Fruit fly (Drosophila melanogaster) whole organism, embryonic: ENCODE data around the gene CkIIalpha-i3.

Source experiments
- Abd-B ChIP-seq: fragments of 200-800 bp; sonication (Bioruptor generic); optimal IDR thresholded peaks from 2 replicates; lab custom pipeline; 2018; ENCODE audit warnings: missing biosample characterization, mild to moderate bottlenecking, missing genetic modification characterization, moderate library complexity
- Awh ChIP-seq: fragments of 200-800 bp; sonication (Bioruptor generic); IDR thresholded peaks from 2 replicates; pipeline ENCODE4, ENCODE4 v1.3.6; 2022; ENCODE audit warnings: missing biosample characterization, missing genetic modification characterization
- Bgb ChIP-seq: fragments of 200-800 bp; sonication (Bioruptor generic); IDR thresholded peaks from 2 replicates; pipeline ENCODE4 v1.3.6; 2022; ENCODE audit warnings: missing biosample characterization, missing genetic modification characterization; ENCODE audit not compliant: partially characterized antibody
- C15 ChIP-seq: fragments of 200-800 bp; sonication (Bioruptor generic); IDR thresholded peaks from 3 replicates; pipeline ENCODE4 v1.3.6; 2022; ENCODE audit warnings: missing biosample characterization, missing genetic modification characterization
- CG11247 ChIP-seq: fragments of 200-800 bp; sonication (Bioruptor generic); IDR thresholded peaks from 2 replicates; pipeline ENCODE4 v1.3.6; 2022; ENCODE audit warnings: missing biosample characterization, missing genetic modification characterization
- CG13775 ChIP-seq: fragments of 200-800 bp; sonication (Bioruptor generic); optimal IDR thresholded peaks from 3 replicates; lab custom pipeline; 2017; ENCODE audit warnings: missing biosample characterization, mild to moderate bottlenecking, missing genetic modification characterization
- CG15514 ChIP-seq: fragments of 200-800 bp; sonication (Bioruptor generic); optimal IDR thresholded peaks from 3 replicates; lab custom pipeline; 2017; ENCODE audit warnings: missing biosample characterization, missing genetic modification characterization, mild to moderate bottlenecking, moderate library complexity, missing genetic modification reagents
- CG2120 ChIP-seq: fragments of 200-800 bp; sonication (Bioruptor generic); optimal IDR thresholded peaks from 3 replicates; lab custom pipeline; 2016; ENCODE audit warnings: missing biosample characterization, missing genetic modification characterization
- CG2875 ChIP-seq: fragments of 200-800 bp; sonication (Bioruptor generic); optimal IDR thresholded peaks from 2 replicates; lab custom pipeline; 2017; ENCODE audit warnings: missing biosample characterization, mild to moderate bottlenecking, missing genetic modification characterization, missing genetic modification reagents
- CG3065 ChIP-seq: fragments of 200-800 bp; sonication (Bioruptor generic); optimal IDR thresholded peaks from 2 replicates; lab custom pipeline; 2016; ENCODE audit warnings: missing biosample characterization, missing genetic modification characterization
- CG32532 ChIP-seq: fragments of 200-800 bp; sonication (Bioruptor generic); IDR thresholded peaks from 2 replicates; pipeline ENCODE4 v1.3.6; 2022; ENCODE audit warnings: missing biosample characterization, missing genetic modification characterization
- CG34224 ChIP-seq: fragments of 200-800 bp; sonication (Bioruptor generic); IDR thresholded peaks from 3 replicates; pipeline ENCODE4 v1.3.6; 2022; ENCODE audit warnings: missing biosample characterization, missing genetic modification characterization; ENCODE audit not compliant: partially characterized antibody
- CG42726 ChIP-seq: fragments of 200-800 bp; sonication (Bioruptor generic); IDR thresholded peaks from 2 replicates; pipeline ENCODE4 v1.3.6; 2022; ENCODE audit warnings: missing biosample characterization, missing genetic modification characterization; ENCODE audit not compliant: partially characterized antibody
- CG4424 ChIP-seq: fragments of 200-800 bp; sonication (Bioruptor generic); optimal IDR thresholded peaks from 3 replicates; lab custom pipeline; 2016; ENCODE audit warnings: missing biosample characterization, missing genetic modification characterization
- CG4820 ChIP-seq: fragments of 200-800 bp; sonication (Bioruptor generic); optimal IDR thresholded peaks from 3 replicates; lab custom pipeline; 2016; ENCODE audit warnings: missing biosample characterization, missing genetic modification characterization
- CG6813 ChIP-seq: fragments of 200-800 bp; sonication (Bioruptor generic); optimal IDR thresholded peaks from 2 replicates; lab custom pipeline; 2017; ENCODE audit warnings: missing biosample characterization, missing genetic modification characterization, mild to moderate bottlenecking, moderate library complexity, missing genetic modification reagents
- CG8290 ChIP-seq, 3 experiments: fragments of 200-800 bp; sonication (Bioruptor generic); optimal IDR thresholded peaks; 2 replicates each; lab custom pipeline; 2016 to 2019; ENCODE audit warnings: missing biosample characterization in 3 of 3, missing genetic modification characterization in 3 of 3, mild to moderate bottlenecking in 2 of 3, moderate library complexity in 1 of 3
- Chrac-16 ChIP-seq: fragments of 200-800 bp; sonication (Bioruptor generic); optimal IDR thresholded peaks from 3 replicates; lab custom pipeline; 2016; ENCODE audit warnings: missing biosample characterization, missing genetic modification characterization
- Deaf1 ChIP-seq: fragments of 200-800 bp; optimal IDR thresholded peaks from 3 replicates; lab custom pipeline; 2019; ENCODE audit warnings: missing biosample characterization, mild to moderate bottlenecking, missing genetic modification characterization, moderate library complexity
- Ets97D ChIP-seq: fragments of 200-800 bp; sonication (Bioruptor generic); optimal IDR thresholded peaks from 3 replicates; lab custom pipeline; 2016; ENCODE audit warnings: missing biosample characterization, missing genetic modification characterization
- Fer1 ChIP-seq: fragments of 200-800 bp; sonication (Bioruptor generic); optimal IDR thresholded peaks from 2 replicates; lab custom pipeline; 2017; ENCODE audit warnings: missing biosample characterization, mild to moderate bottlenecking, missing genetic modification characterization
- HHEX ChIP-seq: fragments of 200-800 bp; sonication (Bioruptor generic); optimal IDR thresholded peaks from 3 replicates; lab custom pipeline; 2017; ENCODE audit warnings: missing biosample characterization, mild to moderate bottlenecking, missing genetic modification characterization, missing genetic modification reagents
- Hey ChIP-seq: fragments of 200-800 bp; sonication (Bioruptor generic); optimal IDR thresholded peaks from 3 replicates; lab custom pipeline; 2018; ENCODE audit warnings: missing biosample characterization, mild to moderate bottlenecking, missing genetic modification characterization
- MESR4 ChIP-seq: fragments of 200-800 bp; sonication (Bioruptor generic); optimal IDR thresholded peaks from 2 replicates; lab custom pipeline; 2018; ENCODE audit warnings: missing biosample characterization, mild to moderate bottlenecking, missing genetic modification characterization, moderate library complexity
- NK7.1 ChIP-seq: fragments of 200-800 bp; sonication (Bioruptor generic); optimal IDR thresholded peaks from 3 replicates; lab custom pipeline; 2016; ENCODE audit warnings: missing biosample characterization, missing genetic modification characterization
- Pdp1 ChIP-seq, 2 experiments: fragments of 200-800 bp; sonication (Bioruptor generic); optimal IDR thresholded peaks; 3 replicates each; lab custom pipeline; 2016; ENCODE audit warnings: missing biosample characterization in 2 of 2, missing genetic modification characterization in 2 of 2, mild to moderate bottlenecking in 1 of 2, moderate library complexity in 1 of 2
- Ptx1 ChIP-seq: fragments of 200-800 bp; sonication (Bioruptor generic); IDR thresholded peaks from 2 replicates; pipeline ENCODE4 v1.3.6; 2022; ENCODE audit warnings: missing biosample characterization, missing genetic modification characterization
- Scr ChIP-seq: fragments of 200-800 bp; sonication (Bioruptor generic); IDR thresholded peaks from 2 replicates; pipeline ENCODE4 v1.3.6; 2022; ENCODE audit warnings: missing biosample characterization, missing genetic modification characterization; ENCODE audit not compliant: partially characterized antibody
- Side ChIP-seq: fragments of 200-800 bp; sonication (Bioruptor generic); optimal IDR thresholded peaks from 2 replicates; lab custom pipeline; 2016; ENCODE audit warnings: missing biosample characterization, missing genetic modification characterization
- Sry-δ ChIP-seq: fragments of 200-800 bp; sonication (Bioruptor generic); optimal IDR thresholded peaks from 2 replicates; lab custom pipeline; 2016; ENCODE audit warnings: missing biosample characterization, missing genetic modification characterization
- Ssrp ChIP-seq: fragments of 200-800 bp; sonication (Bioruptor generic); optimal IDR thresholded peaks from 2 replicates; lab custom pipeline; 2018; ENCODE audit warnings: missing biosample characterization, mild to moderate bottlenecking, missing genetic modification characterization, moderate library complexity
- Trl ChIP-seq, 3 experiments: fragments of >200 bp in 2 of 3; fragments of 200-800 bp in 1 of 3; sonication (Bioruptor generic) in 1 of 3; optimal IDR thresholded peaks; 2 replicates in 1 of 3; 3 replicates in 2 of 3; lab custom pipeline; 2016 to 2017; ENCODE audit warnings: missing biosample characterization in 1 of 3, missing genetic modification characterization in 1 of 3
- bsh ChIP-seq, 2 experiments: fragments of 200-800 bp; sonication (Bioruptor generic); optimal IDR thresholded peaks; 2 replicates each; lab custom pipeline; 2017 to 2018; ENCODE audit warnings: mild to moderate bottlenecking in 2 of 2, missing biosample characterization in 2 of 2, missing genetic modification characterization in 2 of 2, moderate library complexity in 1 of 2
- chif ChIP-seq, 2 experiments: fragments of 200-800 bp; sonication (Bioruptor generic); optimal IDR thresholded peaks; 3 replicates each; lab custom pipeline; 2016; ENCODE audit warnings: missing biosample characterization in 2 of 2, missing genetic modification characterization in 2 of 2
- chinmo ChIP-seq: fragments of 200-800 bp; sonication (Bioruptor generic); IDR thresholded peaks from 4 replicates; pipeline ENCODE4 v1.3.6; 2022; ENCODE audit warnings: missing biosample characterization, missing genetic modification characterization; ENCODE audit not compliant: partially characterized antibody
- ci ChIP-seq: fragments of 200-800 bp; sonication (Bioruptor generic); IDR thresholded peaks from 3 replicates; pipeline ENCODE4 v1.3.6; 2022; ENCODE audit warnings: missing biosample characterization, missing genetic modification characterization
- croc ChIP-seq: fragments of 200-800 bp; sonication (Bioruptor generic); conservative IDR thresholded peaks from 3 replicates; pipeline ENCODE4 v1.3.6; 2022; ENCODE audit warnings: missing biosample characterization, missing genetic modification characterization
- dati ChIP-seq: fragments of 200-800 bp; sonication (Bioruptor generic); IDR thresholded peaks from 2 replicates; pipeline ENCODE4 v1.3.6; 2022; ENCODE audit warnings: missing biosample characterization, missing genetic modification characterization
- dmrt11E ChIP-seq: fragments of 200-800 bp; sonication (Bioruptor generic); optimal IDR thresholded peaks from 3 replicates; lab custom pipeline; 2018; ENCODE audit warnings: missing biosample characterization, mild to moderate bottlenecking, missing genetic modification characterization, moderate library complexity
- exex ChIP-seq: fragments of 200-800 bp; sonication (Bioruptor generic); optimal IDR thresholded peaks from 4 replicates; lab custom pipeline; 2018; ENCODE audit warnings: missing biosample characterization, mild to moderate bottlenecking, missing genetic modification characterization, moderate library complexity
- fd96Cb ChIP-seq: fragments of 200-800 bp; sonication (Bioruptor generic); optimal IDR thresholded peaks from 2 replicates; lab custom pipeline; 2018; ENCODE audit warnings: missing biosample characterization, mild to moderate bottlenecking, missing genetic modification characterization, moderate library complexity
- gro ChIP-seq: fragments of 200-800 bp; sonication (Bioruptor generic); optimal IDR thresholded peaks from 2 replicates; lab custom pipeline; 2016; ENCODE audit warnings: missing biosample characterization, missing genetic modification characterization
- nom ChIP-seq: fragments of 200-800 bp; sonication (Bioruptor generic); optimal IDR thresholded peaks from 2 replicates; lab custom pipeline; 2017; ENCODE audit warnings: missing biosample characterization, missing genetic modification characterization, mild to moderate bottlenecking, moderate library complexity, missing genetic modification reagents
- so ChIP-seq: fragments of 200-800 bp; sonication (Bioruptor generic); IDR thresholded peaks from 3 replicates; pipeline ENCODE4 v1.3.6; 2022; ENCODE audit warnings: missing biosample characterization, missing genetic modification characterization
- sqz ChIP-seq: fragments of 200-800 bp; sonication (Bioruptor generic); optimal IDR thresholded peaks from 3 replicates; lab custom pipeline; 2018; ENCODE audit warnings: missing biosample characterization, mild to moderate bottlenecking, missing genetic modification characterization
- tgo ChIP-seq: fragments of 200-800 bp; sonication (Bioruptor generic); IDR thresholded peaks from 3 replicates; pipeline ENCODE4 v1.3.6; 2022; ENCODE audit warnings: missing biosample characterization, missing genetic modification characterization
- tin ChIP-seq: fragments of 200-800 bp; sonication (Bioruptor generic); optimal IDR thresholded peaks from 3 replicates; lab custom pipeline; 2016; ENCODE audit warnings: missing biosample characterization, missing genetic modification characterization

Gene CkIIalpha-i3

dm6 chr3L:698748-699367 lies 11.5 kb downstream of the CkIIalpha-i3 start, which contains the start of gene CG13894 (continued):
- TF ChIP-seq fd96Cb (no peak), nom (GFP tag; lab: Kevin White, UChicago) (no peak), sqz (no peak), Trl (optimal IDR thresholded peaks at IDR 0.05; lab: Kevin White, UChicago) (no peak), Trl (GFP tag; optimal IDR thresholded peaks at IDR 0.05; lab: Kevin White, UChicago) (no peak), HHEX (GFP tag; lab: Kevin White, UChicago) (no peak), Ssrp (tag; lab: Kevin White, UChicago) (no peak), Hey (no peak), Abd-B (GFP tag; lab: Kevin White, UChicago) (no peak), Pdp1 (GFP tag; optimal IDR thresholded peaks at IDR 0.05; lab: Kevin White, UChicago) (no peak), Awh (peak; percentile 53; the same call in 1 of the 2 replicates), exex (tag; lab: Kevin White, UChicago) (no peak), bsh (GFP tag; optimal IDR thresholded peaks at IDR 0.05; lab: Kevin White, UChicago) (no peak), ci (GFP tag; lab: Robert Waterston, UW) (peak; percentile 71; the same call in 2 of the 3 replicates), CG2120 (GFP tag; lab: Kevin White, UChicago) (no peak), gro (GFP tag; lab: Kevin White, UChicago) (peak; percentile 23), chinmo (GFP tag; lab: Robert Waterston, UW) (peak; percentile 82; the same call in 2 of the 4 replicates), Scr (GFP tag; lab: Robert Waterston, UW) (0 out of 2 replicates have a peak, but pooled peaks have one; percentile 15), tin (GFP tag; lab: Kevin White, UChicago) (no peak), dati (GFP tag; lab: Robert Waterston, UW) (no peak), Side (GFP tag; lab: Kevin White, UChicago) (no peak), CG42726 (peak; percentile 24; the same call in 1 of the 2 replicates), Deaf1 (tag; lab: Kevin White, UChicago) (peak; percentile 95), CG3065 (GFP tag; lab: Kevin White, UChicago) (no peak), C15 (no peak), Ptx1 (GFP tag; lab: Robert Waterston, UW) (0 out of 2 replicates have a peak, but pooled peaks have one; percentile 19), dmrt11E (tag; lab: Kevin White, UChicago) (no peak), MESR4 (GFP tag; lab: Kevin White, UChicago) (no peak), Ets97D (no peak), CG4820 (GFP tag; lab: Kevin White, UChicago) (no peak), CG15514 (peak; percentile 56), CG6813 (GFP tag; lab: Kevin White, UChicago) (no peak), CG34224 (GFP tag; lab: Robert Waterston, UW) (peak; percentile 29; the same call in 1 of the 3 replicates), tgo (GFP tag; lab: Robert Waterston, UW) (no peak), Fer1 (GFP tag; lab: Kevin White, UChicago) (peak; percentile 29), CG13775 (GFP tag; lab: Kevin White, UChicago) (no peak), CG4424 (no peak), CG8290 (GFP tag; optimal IDR thresholded peaks at IDR 0.05; lab: Kevin White, UChicago) (peak; percentile 96), CG8290 (tag; optimal IDR thresholded peaks at IDR 0.05; lab: Kevin White, UChicago) (peak in 1 of 2 experiments; percentile 87), Bgb (GFP tag; lab: Robert Waterston, UW) (peak; percentile 46; the same call in 1 of the 2 replicates), NK7.1 (GFP tag; lab: Kevin White, UChicago) (no peak), Chrac-16 (GFP tag; lab: Kevin White, UChicago) (no peak), so (GFP tag; lab: Robert Waterston, UW) (peak; percentile 58; the same call in 2 of the 3 replicates), CG11247 (no peak), Sry-δ (GFP tag; lab: Kevin White, UChicago) (no peak), CG2875 (GFP tag; lab: Kevin White, UChicago) (no peak), CG32532 (peak; percentile 21; the same call in 1 of the 2 replicates), croc (GFP tag; lab: Robert Waterston, UW) (no peak), chif (GFP tag; optimal IDR thresholded peaks at IDR 0.05; lab: Kevin White, UChicago) (no peak)
